Worm (Caenorhabditis elegans) whole organism, L4 larva: Measurements from ENCODE around the gene nspc-15.

Experiments used
- D1046.2 ChIP-seq: fragments of 200-800 bp; sonication (Bioruptor generic); IDR thresholded peaks from 2 replicates; pipeline ENCODE4 v1.3.6; 2022; ENCODE audit warnings: missing genetic modification characterization, missing compliant biosample characterization
- F10B5.3 ChIP-seq: sonication (generic microtip); optimal IDR thresholded peaks from 2 replicates; lab custom pipeline; 2016; ENCODE audit warnings: mild to moderate bottlenecking, missing genetic modification characterization, missing compliant biosample characterization
- F26F4.8 ChIP-seq: fragments of 200-800 bp; sonication (Bioruptor generic); conservative IDR thresholded peaks from 2 replicates; pipeline ENCODE4 v1.3.6; 2022; ENCODE audit warnings: missing genetic modification characterization, missing compliant biosample characterization
- Y75B8A.6 ChIP-seq: fragments of 200-800 bp; sonication (Bioruptor generic); IDR thresholded peaks from 2 replicates; pipeline ENCODE4 v1.3.6; 2022; ENCODE audit warnings: missing genetic modification reagents, missing genetic modification characterization, missing compliant biosample characterization
- ZK337.2 ChIP-seq: fragments of 200-800 bp; sonication (Bioruptor generic); IDR thresholded peaks from 2 replicates; pipeline ENCODE4 v1.3.6; 2022; ENCODE audit warnings: missing genetic modification reagents, missing genetic modification characterization, missing compliant biosample characterization
- ZK546.5 ChIP-seq, 2 experiments: sonication (generic microtip); optimal IDR thresholded peaks; 2 replicates each; lab custom pipeline; 2017; ENCODE audit warnings: missing biosample characterization in 2 of 2, missing genetic modification characterization in 2 of 2
- aha-1 ChIP-seq: fragments of 150-350 bp; peaks from one replicate; lab custom pipeline; 2014; ENCODE audit warnings: missing biosample characterization, missing genetic modification characterization
- ceh-20 ChIP-seq: fragments of 200-800 bp; sonication (Bioruptor generic); IDR thresholded peaks from 2 replicates; pipeline ENCODE4 v1.3.6; 2022; ENCODE audit warnings: missing genetic modification reagents, missing genetic modification characterization, missing compliant biosample characterization
- ceh-44 ChIP-seq: fragments of 200-800 bp; sonication (Bioruptor generic); IDR thresholded peaks from 2 replicates; pipeline ENCODE4 v1.3.6; 2022; ENCODE audit warnings: missing genetic modification reagents, missing genetic modification characterization, missing compliant biosample characterization
- ceh-62 ChIP-seq: sonication (generic microtip); optimal IDR thresholded peaks from 2 replicates; lab custom pipeline; 2017; ENCODE audit warnings: missing biosample characterization, missing genetic modification characterization
- ceh-82 ChIP-seq: sonication (generic microtip); optimal IDR thresholded peaks from 2 replicates; lab custom pipeline; 2017; ENCODE audit warnings: missing biosample characterization, missing genetic modification characterization
- ces-1 ChIP-seq: fragments of 150-350 bp; sonication (generic microtip); optimal IDR thresholded peaks from 4 replicates; lab custom pipeline; 2014; ENCODE audit warnings: missing biosample characterization, missing genetic modification reagents, missing genetic modification characterization
- ctbp-1 ChIP-seq: fragments of 200-800 bp; sonication (Bioruptor generic); IDR thresholded peaks from 2 replicates; pipeline ENCODE4 v1.3.6; 2022; ENCODE audit warnings: missing genetic modification reagents, missing genetic modification characterization, missing compliant biosample characterization
- daf-19 ChIP-seq: fragments of 200-800 bp; sonication (Bioruptor generic); conservative IDR thresholded peaks from 2 replicates; pipeline ENCODE4 v1.3.6; 2022; ENCODE audit warnings: missing genetic modification characterization, missing compliant biosample characterization
- dmd-6 ChIP-seq: fragments of 200-800 bp; sonication (Bioruptor generic); IDR thresholded peaks from 2 replicates; pipeline ENCODE4 v1.3.6; 2022; ENCODE audit warnings: missing genetic modification reagents, missing genetic modification characterization, missing compliant biosample characterization
- dpl-1 ChIP-seq: fragments of 150-350 bp; optimal IDR thresholded peaks from 2 replicates; lab custom pipeline; 2014; ENCODE audit warnings: missing biosample characterization, missing genetic modification reagents, missing genetic modification characterization
- duxl-1 ChIP-seq: sonication (generic microtip); optimal IDR thresholded peaks from 2 replicates; lab custom pipeline; 2016; ENCODE audit warnings: mild to moderate bottlenecking, missing genetic modification characterization, moderate library complexity, missing compliant biosample characterization; ENCODE audit not compliant: poor library complexity
- egl-27 ChIP-seq: sonication (generic microtip); optimal IDR thresholded peaks from 3 replicates; lab custom pipeline; 2017; ENCODE audit warnings: missing biosample characterization, missing genetic modification reagents, missing genetic modification characterization
- fkh-10 ChIP-seq: fragments of 150-350 bp; optimal IDR thresholded peaks from 2 replicates; lab custom pipeline; 2014; ENCODE audit warnings: missing biosample characterization, missing genetic modification reagents, missing genetic modification characterization
- fos-1 ChIP-seq: fragments of 150-350 bp; optimal IDR thresholded peaks from 2 replicates; lab custom pipeline; 2014; ENCODE audit warnings: missing biosample characterization, missing genetic modification characterization
- hlh-11 ChIP-seq: fragments of 200-800 bp; sonication (Bioruptor generic); optimal IDR thresholded peaks from 2 replicates; lab custom pipeline; 2018; ENCODE audit warnings: mild to moderate bottlenecking, missing genetic modification characterization, missing compliant biosample characterization
- hlh-30 ChIP-seq: sonication (generic microtip); optimal IDR thresholded peaks from 2 replicates; lab custom pipeline; 2017; ENCODE audit warnings: antibody characterized with exemption, mild to moderate bottlenecking, missing genetic modification characterization, missing compliant biosample characterization; ENCODE audit not compliant: insufficient read depth
- jun-1 ChIP-seq: fragments of 150-350 bp; optimal IDR thresholded peaks from 2 replicates; lab custom pipeline; 2014; ENCODE audit warnings: missing biosample characterization, missing genetic modification reagents, missing genetic modification characterization
- lim-7 ChIP-seq: fragments of 200-800 bp; sonication (Bioruptor generic); IDR thresholded peaks from 2 replicates; pipeline ENCODE4 v1.3.6; 2022; ENCODE audit warnings: missing genetic modification characterization, missing compliant biosample characterization
- lin-1 ChIP-seq: fragments of 200-800 bp; sonication (Bioruptor generic); IDR thresholded peaks from 2 replicates; pipeline ENCODE4 v1.3.6; 2022; ENCODE audit warnings: missing genetic modification reagents, missing genetic modification characterization, missing compliant biosample characterization
- madf-9 ChIP-seq: fragments of 200-800 bp; sonication (Bioruptor generic); conservative IDR thresholded peaks from 2 replicates; pipeline ENCODE4 v1.3.6; 2022; ENCODE audit warnings: missing genetic modification reagents, missing genetic modification characterization, missing compliant biosample characterization
- mdl-1 ChIP-seq, 2 experiments: fragments of 150-350 bp in 1 of 2; sonication (generic microtip) in 1 of 2; optimal IDR thresholded peaks; 2 replicates each; lab custom pipeline; 2014 to 2017; ENCODE audit warnings: missing biosample characterization in 2 of 2, missing genetic modification characterization in 2 of 2
- mes-2 ChIP-seq: sonication (generic microtip); optimal IDR thresholded peaks from 2 replicates; lab custom pipeline; 2016; ENCODE audit warnings: missing genotype, mild to moderate bottlenecking, missing genetic modification characterization, missing compliant biosample characterization; ENCODE audit not compliant: poor library complexity, severe bottlenecking
- mxl-2 ChIP-seq: fragments of 200-800 bp; sonication (Bioruptor generic); conservative IDR thresholded peaks from 2 replicates; pipeline ENCODE4 v1.3.6; 2022; ENCODE audit warnings: missing genetic modification reagents, missing genetic modification characterization, missing compliant biosample characterization
- nhr-10 ChIP-seq: fragments of 150-350 bp; optimal IDR thresholded peaks from 2 replicates; lab custom pipeline; 2014; ENCODE audit warnings: missing biosample characterization, missing genetic modification characterization
- nhr-111 ChIP-seq: fragments of 200-800 bp; sonication (Bioruptor generic); optimal IDR thresholded peaks from 2 replicates; lab custom pipeline; 2018; ENCODE audit warnings: mild to moderate bottlenecking, missing genetic modification characterization, missing compliant biosample characterization
- nhr-25 ChIP-seq: sonication (generic microtip); optimal IDR thresholded peaks from 2 replicates; lab custom pipeline; 2017; ENCODE audit warnings: missing genetic modification characterization, mild to moderate bottlenecking, missing compliant biosample characterization, antibody characterized with exemption, moderate library complexity, borderline replicate concordance; ENCODE audit not compliant: insufficient read depth
- nhr-41 ChIP-seq: fragments of 200-800 bp; sonication (Bioruptor generic); IDR thresholded peaks from 2 replicates; pipeline ENCODE4 v1.3.6; 2022; ENCODE audit warnings: missing genetic modification reagents, missing genetic modification characterization, missing compliant biosample characterization
- nhr-6 ChIP-seq: fragments of 150-350 bp; optimal IDR thresholded peaks from 2 replicates; lab custom pipeline; 2014; ENCODE audit warnings: missing biosample characterization, missing genetic modification characterization
- nhr-77 ChIP-seq: fragments of 150-350 bp; optimal IDR thresholded peaks from 2 replicates; lab custom pipeline; 2014; ENCODE audit warnings: missing biosample characterization, missing genetic modification characterization
- pha-4 ChIP-seq, 2 experiments: fragments of 150-350 bp in 1 of 2; fragments of 200-800 bp in 1 of 2; sonication (Bioruptor generic) in 1 of 2; IDR thresholded peaks in 1 of 2; optimal IDR thresholded peaks in 1 of 2; 2 replicates each; pipeline versions ENCODE4 v1.3.6 to Lab custom; 2014 to 2022; ENCODE audit warnings: missing genetic modification characterization in 2 of 2, missing genetic modification reagents in 2 of 2, missing biosample characterization in 1 of 2, missing compliant biosample characterization in 1 of 2
- pqm-1 ChIP-seq: sonication (generic microtip); optimal IDR thresholded peaks from 2 replicates; lab custom pipeline; 2017; ENCODE audit warnings: missing biosample characterization, missing genetic modification characterization
- set-16 ChIP-seq: fragments of 200-800 bp; sonication (Bioruptor generic); IDR thresholded peaks from 2 replicates; pipeline ENCODE4 v1.3.6; 2022; ENCODE audit warnings: missing genetic modification reagents, missing genetic modification characterization, missing compliant biosample characterization
- snpc-1.2 ChIP-seq: fragments of 200-800 bp; sonication (Bioruptor generic); IDR thresholded peaks from 2 replicates; pipeline ENCODE4 v1.3.6; 2022; ENCODE audit warnings: missing genetic modification reagents, missing genetic modification characterization, missing compliant biosample characterization
- unc-62 ChIP-seq, 3 experiments: fragments of 150-350 bp in 1 of 3; sonication (generic microtip); optimal IDR thresholded peaks in 2 of 3; peaks in 1 of 3; 1 replicate in 1 of 3; 2 replicates in 2 of 3; lab custom pipeline; 2014 to 2017; ENCODE audit warnings: missing biosample characterization in 3 of 3, missing genetic modification characterization in 3 of 3, missing genetic modification reagents in 3 of 3, missing genotype in 1 of 3
- zfp-2 ChIP-seq: sonication (generic microtip); optimal IDR thresholded peaks from 2 replicates; lab custom pipeline; 2016; ENCODE audit warnings: mild to moderate bottlenecking, missing genetic modification characterization, missing compliant biosample characterization
- ztf-11 ChIP-seq: fragments of 150-350 bp; optimal IDR thresholded peaks from 2 replicates; lab custom pipeline; 2014; ENCODE audit warnings: missing biosample characterization, missing genetic modification characterization

The nspc-15 gene

ce11 chrX:12356581-12356980 is 4.0 kb upstream of the nspc-15 start, which contains the start of gene nspc-12:
Gene nspc-12 (minus strand): TSS chrX:12356681.
- TF ChIP-seq madf-9 (GFP tag; lab: Robert Waterston, UW) (no peak), daf-19 (no peak), pqm-1 (tag; lab: Kevin White, UChicago) (no peak), ZK546.5 (tag; optimal IDR thresholded peaks at IDR 0.05; lab: Kevin White, UChicago) (no peak), jun-1 (tag; lab: Kevin White, UChicago) (no peak), nhr-25 (tag; lab: Kevin White, UChicago) (no peak), dmd-6 (no peak), fos-1 (tag; lab: Kevin White, UChicago) (no peak), ztf-11 (tag; lab: Kevin White, UChicago) (no peak), ctbp-1 (GFP tag; lab: Robert Waterston, UW) (no peak), lim-7 (GFP tag; lab: Robert Waterston, UW) (no peak), hlh-30 (tag; lab: Kevin White, UChicago) (no peak), fkh-10 (GFP tag; lab: Kevin White, UChicago) (no peak), nhr-6 (no peak), nhr-41 (no peak), lin-1 (GFP tag; lab: Robert Waterston, UW) (no peak)

DNA sequence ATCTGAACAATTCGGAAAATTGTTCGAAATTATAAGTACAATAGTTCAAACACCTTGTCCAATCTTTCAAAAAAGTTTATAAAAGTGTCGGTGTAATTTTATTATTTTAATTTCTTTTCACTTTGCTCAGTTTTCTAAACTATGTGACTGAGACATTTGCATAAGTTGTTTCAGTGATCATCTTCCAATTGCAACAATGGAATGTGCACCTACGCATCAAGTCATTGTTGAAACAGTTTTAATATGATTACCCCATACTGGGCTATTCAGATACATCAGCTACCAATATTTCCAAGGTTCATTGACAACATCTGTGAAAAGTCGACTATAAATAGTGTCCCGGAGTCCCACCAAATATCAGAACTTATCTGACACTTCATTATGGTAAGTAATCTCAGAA is 3.4 kb upstream of the nspc-15 start, which contains the start of gene nspc-13:
TSS of gene nspc-13 (plus strand) at position 301 of the 400 bp plus-strand sequence.
- TF ChIP-seq unc-62 (GFP tag; optimal IDR thresholded peaks at IDR 0.05 in 1 of 2; lab: Kevin White, UChicago) (peak in 1 of 2 experiments; percentile 12), unc-62 (tag; optimal IDR thresholded peaks at IDR 0.05; lab: Kevin White, UChicago) (no peak), ceh-44 (GFP tag; lab: Robert Waterston, UW) (no peak)

DNA sequence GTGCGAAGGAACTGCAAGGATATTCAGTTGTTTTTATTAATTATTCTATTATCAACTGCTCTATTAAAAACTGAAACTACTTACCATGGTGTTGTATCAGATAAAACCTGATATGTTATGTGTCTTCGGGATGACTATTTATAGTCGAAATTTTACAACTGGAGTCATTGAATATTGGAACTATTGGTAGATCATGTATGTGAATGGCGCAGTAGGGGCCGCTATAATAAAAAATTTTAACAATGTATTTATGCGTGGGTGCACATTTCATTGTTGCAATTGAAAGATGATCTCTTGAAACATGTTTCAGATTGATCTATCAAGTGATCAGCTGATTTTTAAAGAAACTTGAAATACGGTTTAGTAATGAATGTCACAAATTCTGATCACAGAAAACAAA is 1.6 kb upstream of the nspc-15 start, which contains the start of gene nspc-14:
TSS of gene nspc-14 (minus strand) at position 101 of the 400 bp plus-strand sequence.
- TF ChIP-seq hlh-11 (tag; lab: Kevin White, UChicago) (no peak), mdl-1 (tag; optimal IDR thresholded peaks at IDR 0.05; lab: Kevin White, UChicago) (no peak), dpl-1 (GFP tag; lab: Kevin White, UChicago) (no peak), D1046.2 (no peak), F26F4.8 (GFP tag; lab: Robert Waterston, UW) (no peak), dmd-6 (no peak), daf-19 (no peak), jun-1 (tag; lab: Kevin White, UChicago) (no peak), snpc-1.2 (GFP tag; lab: Robert Waterston, UW) (no peak), unc-62 (GFP tag; optimal IDR thresholded peaks at IDR 0.05 in 1 of 2; lab: Kevin White, UChicago) (no peak), unc-62 (tag; optimal IDR thresholded peaks at IDR 0.05; lab: Kevin White, UChicago) (no peak), ZK546.5 (tag; optimal IDR thresholded peaks at IDR 0.05; lab: Kevin White, UChicago) (no peak), ces-1 (GFP tag; lab: Kevin White, UChicago) (no peak), F10B5.3 (tag; lab: Kevin White, UChicago) (no peak), ceh-20 (GFP tag; lab: Robert Waterston, UW) (no peak), mes-2 (no peak), fos-1 (tag; lab: Kevin White, UChicago) (no peak)

DNA sequence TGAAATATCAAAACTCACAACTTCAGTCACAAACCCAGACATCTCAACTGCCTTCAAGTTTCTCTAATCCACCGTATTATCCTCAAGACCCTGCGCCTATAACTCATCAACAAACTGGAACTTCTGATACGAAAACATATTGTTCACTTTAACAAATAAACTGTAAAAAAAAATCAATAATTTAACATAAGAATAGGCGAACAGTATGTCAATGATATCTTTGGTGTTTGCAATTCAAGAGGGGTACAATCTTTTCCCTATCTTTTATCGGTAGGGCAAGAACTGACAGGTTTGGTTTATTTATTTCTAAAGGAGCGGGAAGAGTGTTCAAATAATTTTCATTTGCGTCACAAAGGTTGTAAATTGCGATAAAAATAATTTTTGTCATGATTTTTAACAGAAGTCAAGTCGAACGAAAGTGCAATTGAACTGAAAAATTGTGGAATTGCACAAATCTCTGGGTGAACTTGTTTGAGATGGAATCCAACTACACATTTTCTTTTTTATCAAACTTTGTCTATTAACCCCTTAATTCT is 2.5 kb downstream of the nspc-15 start:
- TF ChIP-seq ztf-11 (tag; lab: Kevin White, UChicago) (peak; percentile 56), zfp-2 (tag; lab: Kevin White, UChicago) (peak; percentile 76), daf-19 (peak; percentile 67), nhr-6 (peak; percentile 97), set-16 (GFP tag; lab: Robert Waterston, UW) (no peak), egl-27 (tag; lab: Kevin White, UChicago) (peak; percentile 69), snpc-1.2 (GFP tag; lab: Robert Waterston, UW) (no peak), nhr-10 (tag; lab: Kevin White, UChicago) (peak; percentile 98), ZK337.2 (peak; percentile 83; the same call in 1 of the 2 replicates), aha-1 (tag; lab: Kevin White, UChicago) (peak; percentile 99), nhr-111 (GFP tag; lab: Kevin White, UChicago) (no peak), mxl-2 (GFP tag; lab: Robert Waterston, UW) (peak; percentile 83), madf-9 (GFP tag; lab: Robert Waterston, UW) (peak; percentile 95), ceh-82 (tag; lab: Kevin White, UChicago) (peak; percentile 72), ceh-62 (tag; lab: Kevin White, UChicago) (peak; percentile 40), duxl-1 (tag; lab: Kevin White, UChicago) (peak; percentile 98), Y75B8A.6 (GFP tag; lab: Robert Waterston, UW) (no peak), lin-1 (GFP tag; lab: Robert Waterston, UW) (peak; percentile 92), nhr-77 (tag; lab: Kevin White, UChicago) (peak; percentile 100), pha-4 (GFP tag; IDR thresholded peaks at IDR 0.05; lab: Robert Waterston, UW) (peak; percentile 96), pha-4 (tag; optimal IDR thresholded peaks at IDR 0.05; lab: Kevin White, UChicago) (peak; percentile 95)
